Fruit fly (Drosophila melanogaster) whole organism, embryonic: Measurements from ENCODE around the gene Zw.

ENCODE experiments used
- Asciz ChIP-seq: fragments of 200-800 bp; sonication (Bioruptor generic); optimal IDR thresholded peaks from 2 replicates; lab custom pipeline; 2017; ENCODE audit warnings: missing biosample characterization, mild to moderate bottlenecking, missing genetic modification characterization, missing genetic modification reagents
- B-H2 ChIP-seq: fragments of 200-800 bp; sonication (Bioruptor generic); optimal IDR thresholded peaks from 2 replicates; lab custom pipeline; 2018; ENCODE audit warnings: missing biosample characterization, mild to moderate bottlenecking, missing genetic modification characterization
- Bgb ChIP-seq: fragments of 200-800 bp; sonication (Bioruptor generic); IDR thresholded peaks from 2 replicates; pipeline ENCODE4 v1.3.6; 2022; ENCODE audit warnings: missing biosample characterization, missing genetic modification characterization; ENCODE audit not compliant: partially characterized antibody
- CG10209 ChIP-seq: fragments of 200-800 bp; sonication (Bioruptor generic); optimal IDR thresholded peaks from 3 replicates; lab custom pipeline; 2017; ENCODE audit warnings: missing biosample characterization, mild to moderate bottlenecking, missing genetic modification characterization, missing genetic modification reagents
- CG15011 ChIP-seq: fragments of 200-800 bp; sonication (Bioruptor generic); optimal IDR thresholded peaks from 3 replicates; lab custom pipeline; 2018; ENCODE audit warnings: missing biosample characterization, mild to moderate bottlenecking, missing genetic modification characterization
- CG15073 ChIP-seq: fragments of 200-800 bp; sonication (Bioruptor generic); optimal IDR thresholded peaks from 2 replicates; lab custom pipeline; 2016; ENCODE audit warnings: missing biosample characterization, missing genetic modification characterization
- CG17328 ChIP-seq: fragments of 200-800 bp; sonication (Bioruptor generic); IDR thresholded peaks from 2 replicates; pipeline ENCODE4 v1.3.6; 2022; ENCODE audit warnings: missing biosample characterization, missing genetic modification characterization
- CG17568 ChIP-seq: fragments of 200-800 bp; sonication (Bioruptor generic); optimal IDR thresholded peaks from 2 replicates; lab custom pipeline; 2018; ENCODE audit warnings: missing biosample characterization, mild to moderate bottlenecking, missing genetic modification characterization, moderate library complexity
- CG17912 ChIP-seq: fragments of 200-800 bp; sonication (Bioruptor generic); optimal IDR thresholded peaks from 2 replicates; lab custom pipeline; 2018; ENCODE audit warnings: missing biosample characterization, mild to moderate bottlenecking, missing genetic modification characterization
- CG30020 ChIP-seq: fragments of 200-800 bp; optimal IDR thresholded peaks from 2 replicates; lab custom pipeline; 2019; ENCODE audit warnings: missing biosample characterization, mild to moderate bottlenecking, missing genetic modification characterization, moderate library complexity
- CG30431 ChIP-seq: fragments of 200-800 bp; sonication (Bioruptor generic); optimal IDR thresholded peaks from 2 replicates; lab custom pipeline; 2017; ENCODE audit warnings: missing biosample characterization, missing genetic modification characterization
- CG3838 ChIP-seq: fragments of 200-800 bp; sonication (Bioruptor generic); optimal IDR thresholded peaks from 3 replicates; lab custom pipeline; 2016; ENCODE audit warnings: missing biosample characterization, missing genetic modification characterization
- CG6683 ChIP-seq: fragments of 200-800 bp; sonication (Bioruptor generic); optimal IDR thresholded peaks from 2 replicates; lab custom pipeline; 2017; ENCODE audit warnings: missing biosample characterization, mild to moderate bottlenecking, missing genetic modification characterization, missing genetic modification reagents
- CG8388 ChIP-seq: fragments of 200-800 bp; sonication (Bioruptor generic); optimal IDR thresholded peaks from 2 replicates; lab custom pipeline; 2019; ENCODE audit warnings: missing biosample characterization, mild to moderate bottlenecking, missing genetic modification characterization, moderate library complexity
- CHES-1-like ChIP-seq: fragments of 200-800 bp; sonication (Bioruptor generic); optimal IDR thresholded peaks from 2 replicates; lab custom pipeline; 2016; ENCODE audit warnings: missing biosample characterization, missing genetic modification characterization
- Chrac-16 ChIP-seq: fragments of 200-800 bp; sonication (Bioruptor generic); optimal IDR thresholded peaks from 3 replicates; lab custom pipeline; 2016; ENCODE audit warnings: missing biosample characterization, missing genetic modification characterization
- Dek ChIP-seq: fragments of 200-800 bp; sonication (Bioruptor generic); optimal IDR thresholded peaks from 3 replicates; lab custom pipeline; 2019; ENCODE audit warnings: missing biosample characterization, mild to moderate bottlenecking, missing genetic modification characterization, moderate library complexity
- HLH4C ChIP-seq: fragments of 200-800 bp; sonication (Bioruptor generic); IDR thresholded peaks from 3 replicates; pipeline ENCODE4 v1.3.6; 2022; ENCODE audit warnings: missing biosample characterization, missing genetic modification characterization; ENCODE audit not compliant: partially characterized antibody
- Hr78 ChIP-seq, 2 experiments: fragments of 200-800 bp in 1 of 2; fragments of >200 bp in 1 of 2; sonication (Bioruptor generic) in 1 of 2; optimal IDR thresholded peaks; 2 replicates each; lab custom pipeline; 2017 to 2019; ENCODE audit warnings: missing biosample characterization in 2 of 2, missing genetic modification characterization in 2 of 2, mild to moderate bottlenecking in 1 of 2, moderate library complexity in 1 of 2
- Lhr ChIP-seq: fragments of 200-800 bp; sonication (Bioruptor generic); optimal IDR thresholded peaks from 3 replicates; lab custom pipeline; 2017; ENCODE audit warnings: mild to moderate bottlenecking, missing biosample characterization, missing genetic modification reagents, missing genetic modification characterization
- Max ChIP-seq: fragments of 200-800 bp; sonication (Bioruptor generic); optimal IDR thresholded peaks from 2 replicates; lab custom pipeline; 2016; ENCODE audit warnings: missing biosample characterization, mild to moderate bottlenecking, missing genetic modification characterization
- Med ChIP-seq: fragments of 200-800 bp; sonication (Bioruptor generic); peaks from one replicate; lab custom pipeline; 2016; ENCODE audit warnings: missing biosample characterization, missing genetic modification characterization, mild to moderate bottlenecking, inconsistent platforms, moderate library complexity
- Meics ChIP-seq: fragments of 200-800 bp; sonication (Bioruptor generic); optimal IDR thresholded peaks from 2 replicates; lab custom pipeline; 2017; ENCODE audit warnings: missing biosample characterization, mild to moderate bottlenecking, missing genetic modification characterization
- Scr ChIP-seq: fragments of 200-800 bp; sonication (Bioruptor generic); IDR thresholded peaks from 2 replicates; pipeline ENCODE4 v1.3.6; 2022; ENCODE audit warnings: missing biosample characterization, missing genetic modification characterization; ENCODE audit not compliant: partially characterized antibody
- Sox102F ChIP-seq: fragments of 200-800 bp; sonication (Bioruptor generic); optimal IDR thresholded peaks from 2 replicates; lab custom pipeline; 2018; ENCODE audit warnings: missing biosample characterization, mild to moderate bottlenecking, missing genetic modification characterization, moderate library complexity
- Spps ChIP-seq: fragments of 200-800 bp; sonication (Bioruptor generic); optimal IDR thresholded peaks from 2 replicates; lab custom pipeline; 2018; ENCODE audit warnings: missing biosample characterization, mild to moderate bottlenecking, missing genetic modification characterization
- Sry-δ ChIP-seq: fragments of 200-800 bp; sonication (Bioruptor generic); optimal IDR thresholded peaks from 2 replicates; lab custom pipeline; 2016; ENCODE audit warnings: missing biosample characterization, missing genetic modification characterization
- Trl ChIP-seq, 3 experiments: fragments of >200 bp in 2 of 3; fragments of 200-800 bp in 1 of 3; sonication (Bioruptor generic) in 1 of 3; optimal IDR thresholded peaks; 2 replicates in 1 of 3; 3 replicates in 2 of 3; lab custom pipeline; 2016 to 2017; ENCODE audit warnings: missing biosample characterization in 1 of 3, missing genetic modification characterization in 1 of 3
- ac ChIP-seq: fragments of 200-800 bp; sonication (Bioruptor generic); optimal IDR thresholded peaks from 3 replicates; lab custom pipeline; 2017; ENCODE audit warnings: missing biosample characterization, mild to moderate bottlenecking, missing genetic modification characterization
- aop ChIP-seq: fragments of 200-800 bp; sonication (Bioruptor generic); IDR thresholded peaks from 2 replicates; pipeline ENCODE4 v1.3.6; 2022; ENCODE audit warnings: missing biosample characterization, missing genetic modification characterization
- chm ChIP-seq: fragments of 200-800 bp; sonication (Bioruptor generic); IDR thresholded peaks from 2 replicates; pipeline ENCODE4 v1.3.6; 2022; ENCODE audit warnings: missing biosample characterization, missing genetic modification characterization
- crc ChIP-seq: fragments of 200-800 bp; sonication (Bioruptor generic); optimal IDR thresholded peaks from 2 replicates; lab custom pipeline; 2016; ENCODE audit warnings: missing biosample characterization, missing genetic modification characterization
- dan ChIP-seq: fragments of 200-800 bp; sonication (Bioruptor generic); IDR thresholded peaks from 2 replicates; pipeline ENCODE4 v1.3.6; 2022; ENCODE audit warnings: missing biosample characterization, missing genetic modification characterization
- gsb-n ChIP-seq: fragments of 200-800 bp; sonication (Bioruptor generic); optimal IDR thresholded peaks from 3 replicates; lab custom pipeline; 2018; ENCODE audit warnings: missing biosample characterization, mild to moderate bottlenecking, missing genetic modification characterization
- hbn ChIP-seq: fragments of 200-800 bp; sonication (Bioruptor generic); IDR thresholded peaks from 2 replicates; pipeline ENCODE4 v1.3.6; 2022; ENCODE audit warnings: missing biosample characterization, missing genetic modification characterization; ENCODE audit not compliant: partially characterized antibody
- ind ChIP-seq: fragments of 200-800 bp; sonication (Bioruptor generic); optimal IDR thresholded peaks from 3 replicates; lab custom pipeline; 2016; ENCODE audit warnings: missing biosample characterization, missing genetic modification characterization
- inv ChIP-seq: fragments of 200-800 bp; sonication (Bioruptor generic); IDR thresholded peaks from 2 replicates; pipeline ENCODE4 v1.3.6; 2022; ENCODE audit warnings: missing biosample characterization, missing genetic modification characterization; ENCODE audit not compliant: partially characterized antibody
- jumu ChIP-seq: fragments of 200-800 bp; sonication (Bioruptor generic); optimal IDR thresholded peaks from 3 replicates; lab custom pipeline; 2016; ENCODE audit warnings: missing biosample characterization, missing genetic modification characterization
- maf-S ChIP-seq: fragments of 200-800 bp; sonication (Bioruptor generic); optimal IDR thresholded peaks from 2 replicates; lab custom pipeline; 2016; ENCODE audit warnings: missing biosample characterization, missing genetic modification characterization
- mld ChIP-seq: fragments of 200-800 bp; sonication (Bioruptor generic); IDR thresholded peaks from 3 replicates; pipeline ENCODE4 v1.3.6; 2022; ENCODE audit warnings: missing biosample characterization, missing genetic modification characterization; ENCODE audit not compliant: partially characterized antibody
- org-1 ChIP-seq: fragments of 200-800 bp; sonication (Bioruptor generic); optimal IDR thresholded peaks from 2 replicates; lab custom pipeline; 2017; ENCODE audit warnings: missing biosample characterization, missing genetic modification characterization
- otp ChIP-seq: fragments of 200-800 bp; sonication (Bioruptor generic); IDR thresholded peaks from 3 replicates; pipeline ENCODE4, ENCODE4 v1.3.6; 2022; ENCODE audit warnings: missing biosample characterization, missing genetic modification characterization
- phol ChIP-seq: fragments of 200-800 bp; sonication (Bioruptor generic); optimal IDR thresholded peaks from 3 replicates; lab custom pipeline; 2018; ENCODE audit warnings: missing biosample characterization, mild to moderate bottlenecking, missing genetic modification characterization, moderate library complexity
- repo ChIP-seq: fragments of 200-800 bp; sonication (Bioruptor generic); optimal IDR thresholded peaks from 2 replicates; lab custom pipeline; 2016; ENCODE audit warnings: missing biosample characterization, missing genetic modification characterization
- shn ChIP-seq: fragments of 200-800 bp; sonication (Bioruptor generic); optimal IDR thresholded peaks from 3 replicates; lab custom pipeline; 2016; ENCODE audit warnings: missing biosample characterization, missing genetic modification characterization
- sqz ChIP-seq: fragments of 200-800 bp; sonication (Bioruptor generic); optimal IDR thresholded peaks from 3 replicates; lab custom pipeline; 2018; ENCODE audit warnings: missing biosample characterization, mild to moderate bottlenecking, missing genetic modification characterization
- sr ChIP-seq: fragments of 200-800 bp; sonication (Bioruptor generic); IDR thresholded peaks from 3 replicates; pipeline ENCODE4 v1.3.6; 2022; ENCODE audit warnings: missing biosample characterization, missing genetic modification characterization
- stwl ChIP-seq: fragments of 200-800 bp; sonication (Bioruptor generic); optimal IDR thresholded peaks from 3 replicates; lab custom pipeline; 2018; ENCODE audit warnings: missing biosample characterization, mild to moderate bottlenecking, missing genetic modification characterization, moderate library complexity

Gene Zw

dm6 chrX:19667444-19668104 is 522 bp downstream of the Zw start (continued):
- TF ChIP-seq Chrac-16 (no peak), Sox102F (GFP tag; lab: Kevin White, UChicago) (no peak), sqz (GFP tag; lab: Kevin White, UChicago) (no peak), dan (GFP tag; lab: Robert Waterston, UW) (no peak), org-1 (GFP tag; lab: Kevin White, UChicago) (no peak), B-H2 (no peak), Med (GFP tag; lab: Kevin White, UChicago) (peak; percentile 67), Dek (no peak), shn (no peak), CG17328 (GFP tag; lab: Robert Waterston, UW) (no peak), Trl (optimal IDR thresholded peaks at IDR 0.05; lab: Kevin White, UChicago) (peak; percentile 46 to 50), Trl (GFP tag; optimal IDR thresholded peaks at IDR 0.05; lab: Kevin White, UChicago) (no peak), repo (GFP tag; lab: Kevin White, UChicago) (no peak), aop (GFP tag; lab: Robert Waterston, UW) (no peak), HLH4C (GFP tag; lab: Robert Waterston, UW) (no peak), CG15073 (GFP tag; lab: Kevin White, UChicago) (no peak)
- TF ChIP-seq, all 482 proteins: peak for 17

dm6 chrX:19668405-19668804 is 1.4 kb downstream of the Zw start:
- TF ChIP-seq sr (GFP tag; lab: Robert Waterston, UW) (peak; percentile 78), Bgb (GFP tag; lab: Robert Waterston, UW) (no peak), Sry-δ (GFP tag; lab: Kevin White, UChicago) (peak; percentile 68), Hr78 (GFP tag; optimal IDR thresholded peaks at IDR 0.05; lab: Kevin White, UChicago) (peak in 1 of 2 experiments; percentile 93), Scr (GFP tag; lab: Robert Waterston, UW) (no peak), CG8388 (peak; percentile 94), Max (GFP tag; lab: Kevin White, UChicago) (peak; percentile 88), Spps (tag; lab: Kevin White, UChicago) (peak; percentile 94), mld (no peak), stwl (peak; percentile 59), Asciz (peak; percentile 77), CG30020 (tag; lab: Kevin White, UChicago) (peak; percentile 81), otp (GFP tag; lab: Robert Waterston, UW) (peak; percentile 96), Lhr (GFP tag; lab: Kevin White, UChicago) (peak; percentile 90), CG17568 (GFP tag; lab: Kevin White, UChicago) (no peak), ind (GFP tag; lab: Kevin White, UChicago) (peak; percentile 96), gsb-n (tag; lab: Kevin White, UChicago) (peak; percentile 96), CG10209 (GFP tag; lab: Kevin White, UChicago) (peak; percentile 93), CG15011 (GFP tag; lab: Kevin White, UChicago) (peak; percentile 82), maf-S (GFP tag; lab: Kevin White, UChicago) (peak; percentile 97), chm (GFP tag; lab: Robert Waterston, UW) (peak; percentile 98), CG17912 (GFP tag; lab: Kevin White, UChicago) (peak; percentile 96), CG30431 (GFP tag; lab: Kevin White, UChicago) (peak; percentile 97), inv (GFP tag; lab: Robert Waterston, UW) (no peak), crc (peak; percentile 97), ac (GFP tag; lab: Kevin White, UChicago) (peak; percentile 89), repo (GFP tag; lab: Kevin White, UChicago) (peak; percentile 94), phol (tag; lab: Kevin White, UChicago) (peak; percentile 91), hbn (GFP tag; lab: Robert Waterston, UW) (no peak), jumu (GFP tag; lab: Kevin White, UChicago) (peak; percentile 98), CG6683 (GFP tag; lab: Kevin White, UChicago) (peak; percentile 78), Meics (peak; percentile 91), CHES-1-like (peak; percentile 98), CG3838 (peak; percentile 89)
